Worm (Caenorhabditis elegans): Measurements from ENCODE around the gene dhc-4.

Gene dhc-4

DNA sequence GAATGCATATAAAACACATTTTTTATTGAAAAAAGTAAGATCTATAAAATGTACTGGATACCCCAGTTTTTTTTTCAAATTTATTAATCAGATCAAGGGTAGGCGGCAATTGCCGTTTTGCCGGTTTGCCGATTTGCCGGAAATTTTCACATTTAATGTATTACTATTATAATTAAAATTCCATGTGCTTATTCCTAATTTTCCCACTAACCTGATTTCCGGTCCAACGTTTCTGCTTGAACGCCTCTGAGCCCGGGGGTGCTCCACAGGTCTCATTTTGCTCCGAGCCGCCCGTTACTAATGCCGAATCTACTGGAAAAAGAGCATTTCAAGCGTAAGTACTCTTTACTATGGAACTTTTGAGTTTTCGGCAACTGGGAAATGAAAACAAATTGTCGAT, at the start of gene dhc-4:
Gene dhc-4, plus strand, starts transcription at position 301 of the 400 bp plus-strand sequence.
- TF ChIP-seq unc-62 (GFP tag; optimal IDR thresholded peaks at IDR 0.05): no peak

DNA sequence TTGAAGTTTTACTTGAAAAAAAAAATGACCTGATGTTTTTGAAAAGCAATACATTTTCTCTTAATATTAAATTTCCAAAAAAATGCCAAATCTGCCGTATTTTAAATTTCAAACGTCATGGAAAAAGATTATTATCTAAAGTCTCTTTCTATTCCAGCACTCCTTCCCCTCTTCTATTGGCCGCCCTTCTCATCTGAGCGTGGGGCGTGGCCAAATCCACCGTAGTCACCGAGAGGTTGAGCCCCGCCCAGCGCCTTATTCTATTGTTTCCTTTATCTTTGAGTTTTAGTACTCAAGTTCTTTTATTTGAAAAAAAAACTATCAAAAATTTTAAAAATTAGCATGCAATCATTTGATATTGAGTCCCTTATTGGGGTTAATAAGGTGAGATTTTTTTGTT, 49.7 kb upstream of the dhc-4 start, which contains the start of gene vab-7:
Gene vab-7, plus strand, starts transcription at position 301 of the 400 bp plus-strand sequence.
- no peak for TF ChIP-seq unc-62 (GFP tag; optimal IDR thresholded peaks at IDR 0.05)

DNA sequence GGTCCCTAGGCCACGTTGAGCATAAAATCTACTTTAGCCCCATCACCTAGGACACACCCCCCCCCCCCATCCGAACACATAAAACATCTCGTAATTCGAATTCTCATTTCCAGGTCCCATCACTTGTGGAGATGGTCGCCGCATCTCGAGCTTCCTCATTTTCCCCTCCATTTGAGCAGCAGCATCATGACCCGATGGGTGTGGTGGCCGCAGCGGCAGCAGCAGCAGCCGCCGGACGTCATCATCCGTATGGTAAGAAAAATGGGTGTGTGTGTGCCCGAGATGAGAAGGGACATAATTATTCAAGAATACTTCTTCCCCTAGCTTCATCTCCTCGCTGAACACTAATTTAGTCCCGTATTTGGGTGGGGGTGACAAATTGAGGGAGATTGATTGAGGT, 48.3 kb upstream of the dhc-4 start:
- no peak for TF ChIP-seq unc-62 (GFP tag; optimal IDR thresholded peaks at IDR 0.05)

DNA sequence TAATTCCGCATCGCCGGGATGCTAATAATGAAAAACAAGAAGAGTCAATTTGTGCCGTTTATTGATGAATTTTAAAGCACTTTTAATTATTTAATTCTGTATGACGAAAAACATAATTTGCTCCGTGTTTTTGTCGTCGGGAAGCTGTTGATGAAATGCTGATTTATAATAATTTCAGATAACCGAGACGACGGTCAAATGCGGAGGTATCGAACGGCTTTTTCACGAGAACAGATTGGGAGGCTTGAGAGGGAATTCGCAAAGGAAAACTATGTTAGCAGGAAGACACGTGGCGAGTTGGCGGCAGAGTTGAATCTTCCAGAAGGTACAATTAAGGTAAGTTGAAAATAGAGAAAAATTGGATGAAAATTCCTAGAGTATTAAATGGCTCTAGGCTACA, 46.2 kb upstream of the dhc-4 start:
- TF ChIP-seq unc-62 (GFP tag; optimal IDR thresholded peaks at IDR 0.05): no peak

DNA sequence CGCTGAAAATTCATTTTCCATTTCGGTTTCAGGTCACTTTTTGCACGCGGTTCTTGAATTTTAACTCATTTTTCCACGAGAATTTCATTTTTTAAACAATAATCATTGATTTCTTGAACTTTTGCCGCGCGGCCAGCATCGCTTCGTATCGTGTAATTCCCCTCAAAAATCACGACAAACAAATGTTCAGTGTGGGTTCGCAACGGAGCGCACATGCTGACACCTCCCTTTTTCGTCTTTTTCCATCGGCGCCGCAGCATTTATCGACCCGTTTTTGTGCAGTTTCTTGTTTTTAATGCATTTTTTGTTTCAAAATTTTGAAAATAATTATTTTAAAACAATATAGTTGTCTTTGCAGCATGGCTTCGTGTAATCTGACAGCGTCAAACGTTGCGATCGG, 38.9 kb upstream of the dhc-4 start, which contains the start of gene M142.5:
Gene M142.5, plus strand, starts transcription at position 352 of the 400 bp plus-strand sequence.
- TF ChIP-seq unc-62 (GFP tag; optimal IDR thresholded peaks at IDR 0.05): no peak

DNA sequence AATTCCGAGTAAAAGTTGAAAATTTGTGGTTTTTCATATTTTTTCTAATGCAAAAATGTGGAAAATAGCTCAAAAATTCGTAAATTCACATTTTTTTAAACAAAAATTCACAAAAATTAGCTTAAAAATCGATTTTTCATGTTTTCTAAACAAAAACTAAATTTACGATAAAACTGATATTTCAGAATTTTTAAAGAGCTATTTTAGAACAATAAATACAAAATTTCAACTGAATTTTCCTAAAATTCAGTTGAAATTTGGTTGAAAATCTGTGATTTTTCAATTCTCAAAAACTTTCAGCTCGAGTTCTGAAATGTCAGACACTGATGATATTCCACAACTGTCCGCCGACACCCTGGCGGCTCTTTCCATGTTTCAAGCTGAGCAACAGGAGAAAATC, 36.4 kb upstream of the dhc-4 start, which contains the start of gene M142.8:
Gene M142.8, plus strand, starts transcription at position 301 of the 400 bp plus-strand sequence.
- TF ChIP-seq unc-62 (GFP tag; optimal IDR thresholded peaks at IDR 0.05): no peak

DNA sequence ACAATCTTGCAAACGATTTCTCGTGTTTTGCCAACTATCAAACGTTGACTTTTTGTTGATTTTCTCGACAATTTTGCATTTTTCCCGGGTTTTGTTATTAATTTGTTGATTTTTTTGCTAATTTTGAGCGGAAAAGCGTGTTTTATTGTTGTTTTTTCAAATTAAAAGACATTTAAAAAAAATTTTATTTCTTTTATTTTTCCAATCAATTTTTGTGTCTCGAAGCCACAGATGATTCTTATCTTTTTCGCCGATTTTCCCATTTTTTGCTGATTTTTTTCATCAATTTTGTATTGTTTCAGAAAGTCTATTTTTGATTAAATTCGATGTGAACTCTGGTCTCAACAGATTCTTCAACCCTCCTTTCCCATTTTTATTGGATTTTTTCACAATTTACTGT, 33.8 kb upstream of the dhc-4 start, which contains the start of gene rle-1:
Gene rle-1, plus strand, starts transcription at position 301 of the 400 bp plus-strand sequence.
- TF ChIP-seq unc-62 (GFP tag; optimal IDR thresholded peaks at IDR 0.05): no peak

DNA sequence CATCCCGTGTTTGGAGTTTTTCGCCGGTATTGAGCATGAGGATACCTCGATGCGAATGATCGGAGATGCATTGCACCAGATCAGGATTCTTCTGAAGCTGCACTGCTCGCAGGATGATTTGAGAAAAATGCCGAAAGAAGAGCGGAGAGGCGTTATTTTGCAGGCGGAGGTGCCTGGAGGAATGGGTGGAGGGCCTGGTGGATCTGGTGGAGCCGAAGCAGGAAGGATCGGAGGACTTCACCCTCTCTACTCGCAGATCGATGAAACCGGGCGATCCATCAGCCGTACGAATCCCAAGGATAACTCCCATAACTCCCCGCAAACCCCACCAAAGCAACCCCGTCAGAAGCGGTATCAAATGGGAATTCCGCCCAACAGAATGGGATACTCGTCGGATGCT, 30.6 kb upstream of the dhc-4 start:
- TF ChIP-seq unc-62 (GFP tag; optimal IDR thresholded peaks at IDR 0.05): no peak

DNA sequence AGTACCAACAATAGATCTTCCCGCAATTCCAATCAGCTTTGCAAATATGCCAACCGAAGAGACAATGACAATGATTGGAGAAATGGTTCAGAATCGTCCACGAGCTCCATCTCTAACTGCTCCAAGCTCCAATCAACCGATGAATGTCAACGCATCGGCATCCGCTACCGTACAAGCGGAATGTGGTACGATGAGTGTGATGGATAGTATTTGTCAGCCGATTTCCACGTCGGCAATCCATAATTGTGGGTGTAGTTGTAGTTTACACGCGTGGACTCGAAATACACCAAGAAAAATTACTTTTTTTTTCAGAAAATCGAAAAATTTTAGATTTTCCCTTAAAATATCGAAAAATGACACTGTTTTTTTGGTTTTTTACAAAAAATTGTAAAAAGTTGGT, 26.8 kb upstream of the dhc-4 start:
- TF ChIP-seq unc-62 (GFP tag; optimal IDR thresholded peaks at IDR 0.05): no peak

DNA sequence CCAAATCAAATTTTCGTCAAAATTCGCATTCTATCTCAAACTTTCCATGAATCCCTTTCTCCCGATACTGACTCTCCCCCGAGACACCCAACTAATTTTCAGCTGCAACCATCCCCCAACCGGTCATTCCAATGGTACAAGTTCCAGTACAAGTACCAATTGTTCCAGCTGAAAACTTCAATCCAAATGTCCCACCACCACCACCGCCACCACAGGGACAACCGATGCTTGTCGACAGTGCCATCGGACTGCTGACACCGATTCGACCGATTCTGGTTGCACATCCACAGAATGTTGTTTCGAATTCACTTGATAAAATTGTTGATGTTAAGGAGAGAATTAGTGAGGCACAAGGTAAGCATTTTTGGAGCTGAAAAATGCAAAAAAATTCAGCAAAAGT, 24.2 kb upstream of the dhc-4 start:
- no peak for TF ChIP-seq unc-62 (GFP tag; optimal IDR thresholded peaks at IDR 0.05)

DNA sequence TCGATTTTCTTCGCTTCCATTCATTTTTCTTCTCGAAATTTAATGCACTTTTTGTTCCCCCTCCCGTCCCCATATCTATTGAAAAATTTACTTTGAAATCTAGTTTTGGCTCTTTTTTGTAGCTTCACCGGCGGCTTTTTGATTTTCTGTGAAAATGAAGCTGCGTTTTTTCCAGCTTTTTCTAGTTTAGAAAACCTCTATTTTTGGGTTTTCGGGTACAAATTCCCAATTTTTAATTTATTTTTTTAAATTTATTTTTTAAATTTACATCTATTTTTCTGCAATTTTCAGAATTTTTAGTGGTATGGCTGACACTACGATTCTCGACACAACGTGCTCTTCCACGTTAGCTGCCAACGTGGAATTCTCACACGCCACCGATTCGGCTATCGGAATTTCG, 22.6 kb upstream of the dhc-4 start, which contains the start of gene strd-1:
Gene strd-1, plus strand, starts transcription at position 301 of the 400 bp plus-strand sequence.
- TF ChIP-seq unc-62 (GFP tag; optimal IDR thresholded peaks at IDR 0.05): no peak

DNA sequence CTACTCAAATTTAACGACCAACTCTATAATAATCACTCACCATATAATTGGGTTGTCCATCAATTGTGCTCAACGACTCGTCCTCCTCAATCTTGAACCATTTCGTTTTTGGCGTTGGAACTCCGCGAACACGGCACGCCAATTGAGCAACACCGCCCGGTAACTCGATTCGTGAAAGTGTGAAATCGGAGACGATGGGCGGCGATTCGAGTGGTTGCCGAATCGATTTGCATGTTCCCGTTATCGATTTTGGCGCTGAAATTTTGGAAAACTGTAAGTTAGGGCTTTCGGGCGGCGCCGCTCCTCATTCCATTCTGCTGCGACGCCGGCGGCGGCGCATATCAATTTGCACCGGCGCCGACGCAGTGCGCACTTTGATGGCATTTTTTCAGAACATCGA, 18.0 kb upstream of the dhc-4 start:
- TF ChIP-seq unc-62 (GFP tag; optimal IDR thresholded peaks at IDR 0.05): no peak

DNA sequence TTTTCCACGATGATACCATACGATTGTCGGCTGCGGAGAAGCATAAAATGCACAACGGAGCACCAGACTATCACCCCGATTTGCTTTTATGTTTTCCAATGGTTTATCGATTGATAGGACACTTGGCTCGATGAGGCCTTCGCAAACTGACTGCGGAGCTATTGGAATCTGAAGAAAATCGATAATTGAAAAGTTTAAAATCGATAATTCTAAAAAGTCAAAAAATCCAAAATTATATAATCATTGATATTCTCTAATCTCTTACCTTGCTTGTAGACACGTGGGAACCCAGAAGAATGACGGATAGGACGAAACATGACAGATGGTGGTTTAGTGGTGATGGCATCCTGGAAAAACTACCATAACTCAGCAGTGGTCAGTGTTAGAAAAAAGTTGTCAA, 16.6 kb upstream of the dhc-4 start, which contains the start of gene zig-5:
Gene zig-5, minus strand, starts transcription at position 349 of the 400 bp plus-strand sequence.
- no peak for TF ChIP-seq unc-62 (GFP tag; optimal IDR thresholded peaks at IDR 0.05)

DNA sequence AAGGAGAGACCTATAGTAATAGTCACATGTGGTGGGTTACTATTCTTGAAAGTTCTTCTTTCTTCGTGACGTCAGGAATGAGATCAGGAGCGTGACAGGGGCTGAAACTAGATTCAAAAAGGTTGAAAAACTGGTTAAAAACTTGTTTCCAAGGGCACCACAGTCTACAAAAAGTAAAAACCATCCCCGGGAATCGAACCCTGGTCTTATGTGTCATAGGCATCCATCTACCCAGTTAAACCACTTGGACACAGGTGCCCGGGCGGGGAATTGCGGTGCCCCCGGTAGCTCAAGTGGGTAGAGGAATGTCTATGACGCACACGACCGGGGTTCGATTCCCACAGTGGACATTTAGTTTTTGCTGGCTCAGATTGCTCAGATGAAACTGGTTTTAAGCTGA, 12.5 kb upstream of the dhc-4 start:
- TF ChIP-seq unc-62 (GFP tag; optimal IDR thresholded peaks at IDR 0.05): no peak

DNA sequence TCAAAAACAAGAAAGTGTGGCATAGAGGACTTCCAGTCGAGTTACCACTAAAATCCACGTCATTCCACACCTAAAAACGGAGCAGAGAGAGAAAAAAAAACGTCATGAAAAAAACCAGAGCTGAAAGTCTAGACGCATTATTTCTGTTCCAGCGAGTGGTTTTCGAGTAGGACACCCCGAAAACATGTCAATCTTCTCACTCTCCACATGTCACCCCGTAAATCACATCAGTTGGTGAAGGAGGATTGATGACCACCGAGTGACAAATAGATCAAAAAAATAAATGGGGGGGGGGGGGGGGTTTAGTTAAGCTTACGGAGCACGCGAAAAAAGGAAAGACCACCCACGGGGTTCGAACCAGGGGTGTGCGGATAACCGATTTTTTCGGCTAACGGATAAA, 12.0 kb upstream of the dhc-4 start:
- TF ChIP-seq unc-62 (GFP tag; optimal IDR thresholded peaks at IDR 0.05): no peak

DNA sequence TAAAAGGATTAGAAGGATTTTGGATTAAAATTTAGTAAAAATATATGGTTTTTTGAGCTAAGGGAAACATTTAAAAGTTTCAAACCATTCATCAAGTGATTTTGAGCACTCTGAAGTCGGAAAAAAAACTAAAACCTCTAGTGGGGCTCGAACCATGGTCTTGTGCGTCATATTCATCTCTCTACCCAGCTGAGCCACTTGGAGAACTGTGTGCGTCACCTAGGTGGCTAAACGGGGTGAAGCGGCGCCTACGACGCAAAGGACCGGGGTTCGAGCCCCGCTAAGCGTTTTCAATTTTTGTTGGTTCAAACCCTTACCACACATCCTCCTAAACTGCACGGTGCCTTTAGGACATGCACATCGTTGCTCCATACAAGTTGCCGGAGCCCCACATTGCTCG, 9.4 kb upstream of the dhc-4 start:
- no peak for TF ChIP-seq unc-62 (GFP tag; optimal IDR thresholded peaks at IDR 0.05)

DNA sequence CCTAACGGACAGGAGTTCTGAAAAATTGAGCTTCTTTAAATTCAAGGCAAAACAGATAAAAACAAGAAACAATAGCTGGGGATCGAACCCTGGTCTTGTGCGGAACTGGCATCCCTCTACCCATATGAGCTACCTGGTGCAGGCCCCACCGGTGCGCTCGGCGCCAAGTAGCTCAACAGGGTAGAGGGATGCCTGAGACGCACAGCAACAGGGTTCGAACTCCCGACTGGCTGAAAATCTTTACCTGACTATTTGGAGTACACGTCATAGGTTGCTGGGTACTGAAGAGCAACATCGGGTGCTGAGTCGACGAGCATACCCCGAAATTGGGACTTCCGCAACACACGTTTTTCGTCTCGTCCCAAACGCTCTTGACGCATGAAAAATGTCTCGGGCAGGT, 6.8 kb upstream of the dhc-4 start:
- TF ChIP-seq unc-62 (GFP tag; optimal IDR thresholded peaks at IDR 0.05): no peak

DNA sequence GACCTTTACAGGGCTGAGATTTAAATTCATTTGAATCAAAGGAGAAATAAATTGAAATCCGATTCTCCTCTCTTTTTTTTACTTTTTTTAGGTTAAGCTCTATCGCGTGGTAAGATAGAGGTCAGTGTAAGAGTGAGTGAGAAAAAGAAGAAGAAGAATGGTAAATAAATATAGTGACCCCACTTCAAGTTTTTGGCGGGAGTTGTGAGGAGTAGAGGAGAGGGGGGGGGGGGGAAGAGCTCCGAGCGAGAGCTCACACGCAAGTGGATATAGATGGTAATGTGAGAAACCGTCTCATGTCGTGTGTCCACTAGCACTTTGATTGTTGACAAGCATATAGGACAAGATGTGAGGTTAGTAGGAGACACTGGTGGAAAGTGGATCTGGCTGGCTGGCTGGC, 2.7 kb upstream of the dhc-4 start, which contains the start of gene W05B2.2:
Gene W05B2.2, minus strand, starts transcription at position 101 of the 400 bp plus-strand sequence.
- TF ChIP-seq unc-62 (GFP tag; optimal IDR thresholded peaks at IDR 0.05): no peak

All from whole organism, dauer.